Worm (Caenorhabditis elegans) whole organism, mixed stage, embryonic: ENCODE measurements around the gene ddo-3.

ENCODE experiments used
- M03D4.4 ChIP-seq: sonication (generic microtip); optimal IDR thresholded peaks from 2 replicates; lab custom pipeline; 2017; ENCODE audit warnings: mild to moderate bottlenecking, missing genetic modification characterization, missing compliant biosample characterization
- bed-3 ChIP-seq: fragments of 200-800 bp; sonication (Bioruptor generic); optimal IDR thresholded peaks from 3 replicates; lab custom pipeline; 2018; ENCODE audit warnings: mild to moderate bottlenecking, missing genetic modification characterization, moderate library complexity, missing compliant biosample characterization
- blmp-1 ChIP-seq: fragments of 150-350 bp; optimal IDR thresholded peaks from 2 replicates; lab custom pipeline; 2014; ENCODE audit warnings: missing biosample characterization, missing genetic modification characterization
- ceh-39 ChIP-seq: fragments of 150-350 bp; optimal IDR thresholded peaks from 2 replicates; lab custom pipeline; 2014; ENCODE audit warnings: missing biosample characterization, missing genetic modification characterization
- ceh-43 ChIP-seq: fragments of 200-800 bp; sonication (Bioruptor generic); optimal IDR thresholded peaks from 2 replicates; lab custom pipeline; 2018; ENCODE audit warnings: mild to moderate bottlenecking, missing genetic modification characterization, moderate library complexity, missing compliant biosample characterization
- ces-1 ChIP-seq: fragments of 150-350 bp; optimal IDR thresholded peaks from 2 replicates; lab custom pipeline; 2014; ENCODE audit warnings: missing biosample characterization, missing genetic modification reagents, missing genetic modification characterization
- cnd-1 ChIP-seq: fragments of 200-800 bp; sonication (Bioruptor generic); optimal IDR thresholded peaks from 2 replicates; lab custom pipeline; 2018; ENCODE audit warnings: mild to moderate bottlenecking, missing genetic modification characterization, missing compliant biosample characterization
- drap-1 ChIP-seq: fragments of 200-800 bp; sonication (Bioruptor generic); optimal IDR thresholded peaks from 3 replicates; lab custom pipeline; 2018; ENCODE audit warnings: mild to moderate bottlenecking, missing genetic modification characterization, missing compliant biosample characterization
- elt-1 ChIP-seq: sonication (generic microtip); optimal IDR thresholded peaks from 2 replicates; lab custom pipeline; 2017; ENCODE audit warnings: missing genetic modification characterization, mild to moderate bottlenecking, missing compliant biosample characterization, antibody characterized with exemption, moderate library complexity, borderline replicate concordance; ENCODE audit not compliant: insufficient read depth
- elt-3 ChIP-seq: fragments of 150-350 bp; optimal IDR thresholded peaks from 2 replicates; lab custom pipeline; 2014; ENCODE audit warnings: missing biosample characterization, missing genetic modification characterization
- ham-2 ChIP-seq: fragments of 200-800 bp; sonication (Bioruptor generic); optimal IDR thresholded peaks from 2 replicates; lab custom pipeline; 2018; ENCODE audit warnings: mild to moderate bottlenecking, missing genetic modification characterization, missing compliant biosample characterization
- hlh-1 ChIP-seq: fragments of 150-350 bp; optimal IDR thresholded peaks from 2 replicates; lab custom pipeline; 2014; ENCODE audit warnings: missing biosample characterization, missing genetic modification reagents, missing genetic modification characterization
- lin-32 ChIP-seq: fragments of 200-800 bp; sonication (Bioruptor generic); optimal IDR thresholded peaks from 2 replicates; lab custom pipeline; 2018; ENCODE audit warnings: mild to moderate bottlenecking, missing genetic modification characterization, missing compliant biosample characterization
- mab-5 ChIP-seq: fragments of 150-350 bp; optimal IDR thresholded peaks from 2 replicates; lab custom pipeline; 2014; ENCODE audit warnings: missing biosample characterization, missing genetic modification characterization
- mep-1 ChIP-seq: fragments of 150-350 bp; optimal IDR thresholded peaks from 2 replicates; lab custom pipeline; 2017; ENCODE audit warnings: missing biosample characterization, missing genetic modification reagents, missing genetic modification characterization, inconsistent platforms
- mls-2 ChIP-seq: sonication (generic microtip); optimal IDR thresholded peaks from 2 replicates; lab custom pipeline; 2016; ENCODE audit warnings: mild to moderate bottlenecking, missing genetic modification characterization, moderate library complexity, missing compliant biosample characterization
- nhr-12 ChIP-seq: fragments of 150-350 bp; optimal IDR thresholded peaks from 2 replicates; lab custom pipeline; 2014; ENCODE audit warnings: missing biosample characterization, missing genetic modification characterization
- nhr-237 ChIP-seq: fragments of 150-350 bp; optimal IDR thresholded peaks from 2 replicates; lab custom pipeline; 2014; ENCODE audit warnings: missing biosample characterization, missing genetic modification characterization
- nhr-28 ChIP-seq: fragments of 150-350 bp; optimal IDR thresholded peaks from 2 replicates; lab custom pipeline; 2014; ENCODE audit warnings: missing biosample characterization, missing genetic modification characterization
- nhr-76 ChIP-seq: sonication (generic microtip); optimal IDR thresholded peaks from 2 replicates; lab custom pipeline; 2017; ENCODE audit warnings: missing biosample characterization, missing genetic modification characterization
- pha-4 ChIP-seq: fragments of 150-350 bp; optimal IDR thresholded peaks from 2 replicates; lab custom pipeline; 2018; ENCODE audit warnings: missing biosample characterization, missing genetic modification reagents, missing genetic modification characterization
- sem-2 ChIP-seq: fragments of 200-800 bp; sonication (Bioruptor generic); optimal IDR thresholded peaks from 2 replicates; lab custom pipeline; 2018; ENCODE audit warnings: mild to moderate bottlenecking, missing genetic modification characterization, missing compliant biosample characterization
- snpc-4 ChIP-seq: fragments of 150-350 bp; optimal IDR thresholded peaks from 2 replicates; lab custom pipeline; 2014; ENCODE audit warnings: missing biosample characterization, missing genetic modification characterization
- sptf-1 ChIP-seq: sonication (generic microtip); optimal IDR thresholded peaks from 2 replicates; lab custom pipeline; 2017; ENCODE audit warnings: mild to moderate bottlenecking, missing genetic modification characterization, moderate library complexity, missing compliant biosample characterization
- tbx-8 ChIP-seq: fragments of 200-800 bp; sonication (Bioruptor generic); optimal IDR thresholded peaks from 2 replicates; lab custom pipeline; 2018; ENCODE audit warnings: mild to moderate bottlenecking, missing genetic modification characterization, moderate library complexity, missing compliant biosample characterization
- unc-120 ChIP-seq: sonication (generic microtip); optimal IDR thresholded peaks from 2 replicates; lab custom pipeline; 2017; ENCODE audit warnings: missing genetic modification characterization, missing compliant biosample characterization; ENCODE audit not compliant: poor library complexity, severe bottlenecking
- unc-39 ChIP-seq: fragments of 150-350 bp; optimal IDR thresholded peaks from 2 replicates; lab custom pipeline; 2014; ENCODE audit warnings: missing biosample characterization, missing genetic modification characterization
- unc-62 ChIP-seq: fragments of 150-350 bp; optimal IDR thresholded peaks from 2 replicates; lab custom pipeline; 2014; ENCODE audit warnings: missing biosample characterization, missing genetic modification reagents, missing genetic modification characterization
- zip-8 ChIP-seq: fragments of 150-350 bp; optimal IDR thresholded peaks from 2 replicates; lab custom pipeline; 2014; ENCODE audit warnings: missing biosample characterization, missing genetic modification characterization
- ztf-11 ChIP-seq: fragments of 150-350 bp; optimal IDR thresholded peaks from 2 replicates; lab custom pipeline; 2014; ENCODE audit warnings: missing biosample characterization, missing genetic modification characterization

ddo-3 gene

ce11 chrIII:6606022-6606467 is 18.4 kb downstream of the ddo-3 start:
- TF ChIP-seq ceh-39, result peak; percentile 6
- TF ChIP-seq bed-3 (GFP tag; lab: Kevin White, UChicago), result no peak
- no peak for TF ChIP-seq pha-4
- TF ChIP-seq nhr-76 (tag; lab: Kevin White, UChicago), result no peak
- peak; percentile 18 for TF ChIP-seq unc-62 (GFP tag; lab: Kevin White, UChicago)
- TF ChIP-seq tbx-8, result no peak
- TF ChIP-seq drap-1 (GFP tag; lab: Kevin White, UChicago), result no peak
- no peak for TF ChIP-seq zip-8 (tag; lab: Kevin White, UChicago)
- TF ChIP-seq hlh-1 (tag; lab: Kevin White, UChicago), result peak; percentile 83
- TF ChIP-seq elt-3, result no peak
- peak; percentile 75 for TF ChIP-seq ces-1

- TF ChIP-seq cnd-1 (tag; lab: Kevin White, UChicago) (no peak), hlh-1 (tag; lab: Kevin White, UChicago) (no peak), ham-2 (GFP tag; lab: Kevin White, UChicago) (no peak), drap-1 (GFP tag; lab: Kevin White, UChicago) (no peak), blmp-1 (tag; lab: Kevin White, UChicago) (no peak), unc-120 (tag; lab: Kevin White, UChicago) (no peak), nhr-28 (tag; lab: Kevin White, UChicago) (no peak), sem-2 (GFP tag; lab: Kevin White, UChicago) (no peak), ces-1 (no peak), snpc-4 (tag; lab: Kevin White, UChicago) (no peak), unc-39 (tag; lab: Kevin White, UChicago) (no peak), unc-62 (GFP tag; lab: Kevin White, UChicago) (no peak), ceh-43 (GFP tag; lab: Kevin White, UChicago) (no peak), sptf-1 (no peak), M03D4.4 (tag; lab: Kevin White, UChicago) (no peak), nhr-12 (tag; lab: Kevin White, UChicago) (no peak), pha-4 (no peak), elt-1 (tag; lab: Kevin White, UChicago) (no peak)
These were observed 19.0 kb downstream of the ddo-3 start for ce11 chrIII:6606641-6607040.

ce11 chrIII:6607067-6607466 is 19.4 kb downstream of the ddo-3 start:
- TF ChIP-seq mab-5 (no peak), nhr-12 (tag; lab: Kevin White, UChicago) (no peak), ham-2 (GFP tag; lab: Kevin White, UChicago) (no peak), mep-1 (tag; lab: Kevin White, UChicago) (no peak), mls-2 (tag; lab: Kevin White, UChicago) (no peak), sem-2 (GFP tag; lab: Kevin White, UChicago) (no peak), nhr-237 (no peak), blmp-1 (tag; lab: Kevin White, UChicago) (no peak)

ce11 chrIII:6607646-6608045 is 20.0 kb downstream of the ddo-3 start:
- TF ChIP-seq zip-8 (tag; lab: Kevin White, UChicago) (no peak), nhr-12 (tag; lab: Kevin White, UChicago) (no peak), nhr-76 (tag; lab: Kevin White, UChicago) (no peak), sptf-1 (no peak), unc-120 (tag; lab: Kevin White, UChicago) (no peak), sem-2 (GFP tag; lab: Kevin White, UChicago) (no peak), M03D4.4 (tag; lab: Kevin White, UChicago) (no peak), mls-2 (tag; lab: Kevin White, UChicago) (no peak), drap-1 (GFP tag; lab: Kevin White, UChicago) (no peak), nhr-28 (tag; lab: Kevin White, UChicago) (no peak), ztf-11 (no peak), lin-32 (GFP tag; lab: Kevin White, UChicago) (no peak), hlh-1 (tag; lab: Kevin White, UChicago) (no peak), snpc-4 (tag; lab: Kevin White, UChicago) (no peak), pha-4 (no peak), ces-1 (no peak), tbx-8 (no peak), bed-3 (GFP tag; lab: Kevin White, UChicago) (no peak), ceh-43 (GFP tag; lab: Kevin White, UChicago) (no peak), elt-3 (no peak)
